Fruit fly (Drosophila melanogaster) S2 (cell line): ENCODE data around the gene CG17350.

Experiments
- CG8478 ChIP-seq: fragments of >200 bp; optimal IDR thresholded peaks from 2 replicates; lab custom pipeline; 2018
- CTCF ChIP-seq, 2 experiments: fragments of >200 bp; optimal IDR thresholded peaks; 2 replicates each; lab custom pipeline; 2018

CG17350 gene

DNA sequence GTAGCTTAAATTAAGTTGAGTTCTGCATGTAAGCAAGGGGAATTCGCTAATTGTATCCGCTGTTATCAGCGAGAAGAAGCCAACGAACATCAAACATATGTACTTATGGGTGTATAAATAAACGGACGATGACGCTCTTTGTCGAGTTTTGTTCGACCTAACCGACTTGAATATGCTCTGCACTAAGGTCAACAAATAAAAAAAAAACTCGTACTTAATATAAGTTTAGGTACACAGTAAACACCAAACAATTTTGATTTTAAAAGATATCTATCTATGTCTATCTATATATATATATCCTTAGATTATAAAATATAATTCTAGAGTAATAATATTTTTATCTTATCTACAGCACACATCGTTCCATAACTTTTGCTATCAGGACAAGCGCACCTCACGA is 16.1 kb upstream of the CG17350 start:
- TF ChIP-seq CG8478 (lab: Kevin White, UChicago) (no peak), CTCF (optimal IDR thresholded peaks at IDR 0.05; lab: Kevin White, UChicago) (no peak)

DNA sequence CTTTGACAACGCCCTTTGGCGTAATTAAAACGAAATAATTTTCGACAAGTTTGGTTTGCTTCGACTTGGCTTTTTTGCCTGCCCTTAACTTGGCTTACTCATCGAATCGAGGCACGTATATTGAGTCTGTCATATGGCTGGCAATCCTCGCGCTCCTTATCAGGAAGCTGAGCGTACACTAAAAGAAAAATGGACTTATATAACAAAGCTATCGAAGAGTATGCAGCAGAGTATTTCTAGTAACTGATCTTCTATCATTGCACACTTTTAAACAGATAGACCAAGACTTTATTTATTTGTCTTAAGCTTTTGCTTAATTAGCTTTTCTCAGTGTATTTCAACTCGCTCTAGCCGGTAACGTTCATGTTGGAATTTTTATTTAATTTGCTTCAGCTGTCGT is 14.4 kb upstream of the CG17350 start:
- TF ChIP-seq CTCF (optimal IDR thresholded peaks at IDR 0.05; lab: Kevin White, UChicago) (no peak), CG8478 (lab: Kevin White, UChicago) (no peak)

DNA sequence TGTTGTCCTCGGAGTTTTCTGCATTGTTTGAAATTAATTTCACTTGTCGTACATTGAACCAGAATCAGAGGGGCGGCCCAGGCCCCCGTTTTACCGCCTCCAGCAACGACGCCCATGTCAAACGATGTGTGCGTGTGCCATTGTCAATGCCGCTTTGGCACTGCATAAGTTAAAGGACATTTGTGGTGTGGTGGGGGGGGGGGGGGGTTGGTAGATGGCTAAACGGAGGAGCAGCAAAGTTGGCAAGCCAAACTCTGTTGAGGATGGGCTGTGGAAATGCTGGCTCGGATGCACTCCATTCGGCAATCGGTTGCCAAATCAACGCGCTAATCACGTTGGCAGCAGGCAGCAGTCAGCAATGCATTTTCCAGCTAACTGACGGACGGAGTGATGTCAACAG is 14.0 kb upstream of the CG17350 start:
- TF ChIP-seq CTCF (optimal IDR thresholded peaks at IDR 0.05; lab: Kevin White, UChicago) (no peak), CG8478 (lab: Kevin White, UChicago) (no peak)

DNA sequence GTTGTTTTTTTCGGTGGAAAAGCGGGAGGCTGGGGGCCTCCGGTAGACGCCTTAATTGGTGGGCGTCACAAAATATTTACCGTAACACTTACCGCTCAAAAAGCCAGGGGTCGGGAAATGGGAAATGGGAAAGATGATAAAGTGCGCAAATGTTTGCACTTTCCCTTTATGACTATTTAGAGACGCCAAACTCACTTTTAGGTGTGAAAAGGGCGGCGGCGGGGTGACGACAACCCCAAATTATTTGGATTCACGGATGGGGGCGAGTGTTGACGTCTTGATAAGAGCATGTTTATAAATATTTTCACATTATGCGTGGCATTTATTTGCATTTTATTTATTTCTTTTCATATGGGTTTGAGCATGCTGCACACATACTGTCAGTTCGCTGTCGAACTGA is 10.7 kb upstream of the CG17350 start, which contains the start of gene CG17349:
TSS of gene CG17349 (plus strand) at position 400 of the 400 bp plus-strand sequence.
- no peak for TF ChIP-seq CTCF (optimal IDR thresholded peaks at IDR 0.05; lab: Kevin White, UChicago)
- TF ChIP-seq CG8478 (lab: Kevin White, UChicago) = no peak

DNA sequence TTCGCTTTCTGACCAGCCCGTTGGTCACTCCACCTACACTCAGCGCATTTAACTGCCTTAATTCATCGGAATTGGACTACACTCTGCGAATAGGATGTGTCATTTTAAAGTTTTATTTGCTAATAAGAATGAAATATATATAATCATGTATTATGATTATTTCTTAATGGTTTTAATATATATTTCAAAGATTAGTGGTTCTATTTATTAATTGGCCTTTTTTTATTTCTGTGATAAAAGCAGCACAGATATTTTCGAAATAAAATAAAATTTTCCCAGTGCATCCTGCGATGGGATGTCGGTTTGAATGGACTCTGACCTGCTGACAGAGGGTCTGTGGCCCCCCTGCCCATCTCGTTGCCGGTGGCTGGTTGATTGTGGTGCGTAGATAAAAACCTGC is 6.9 kb upstream of the CG17350 start:
- TF ChIP-seq CTCF (optimal IDR thresholded peaks at IDR 0.05; lab: Kevin White, UChicago) (no peak), CG8478 (lab: Kevin White, UChicago) (no peak)

DNA sequence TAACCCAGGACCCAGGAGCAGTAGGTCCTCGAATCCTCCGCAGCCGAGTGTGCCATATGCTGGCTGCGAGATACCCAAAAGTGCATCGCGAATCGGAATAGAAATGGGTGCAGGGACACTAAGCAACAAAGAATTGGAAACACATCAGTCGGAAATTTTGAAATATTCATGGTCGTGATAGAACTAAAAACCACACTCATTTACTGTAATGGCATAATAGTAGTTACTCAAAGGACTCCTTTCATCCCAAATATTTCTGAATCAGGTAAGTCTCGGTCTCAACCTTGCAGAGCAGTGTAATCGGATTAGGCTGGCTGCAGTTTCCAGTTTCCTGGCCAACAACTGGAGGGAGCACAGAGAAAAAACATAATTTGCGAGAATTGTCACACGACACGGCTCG is 4.6 kb upstream of the CG17350 start:
- TF ChIP-seq CTCF (optimal IDR thresholded peaks at IDR 0.05; lab: Kevin White, UChicago) (no peak), CG8478 (lab: Kevin White, UChicago) (no peak)

DNA sequence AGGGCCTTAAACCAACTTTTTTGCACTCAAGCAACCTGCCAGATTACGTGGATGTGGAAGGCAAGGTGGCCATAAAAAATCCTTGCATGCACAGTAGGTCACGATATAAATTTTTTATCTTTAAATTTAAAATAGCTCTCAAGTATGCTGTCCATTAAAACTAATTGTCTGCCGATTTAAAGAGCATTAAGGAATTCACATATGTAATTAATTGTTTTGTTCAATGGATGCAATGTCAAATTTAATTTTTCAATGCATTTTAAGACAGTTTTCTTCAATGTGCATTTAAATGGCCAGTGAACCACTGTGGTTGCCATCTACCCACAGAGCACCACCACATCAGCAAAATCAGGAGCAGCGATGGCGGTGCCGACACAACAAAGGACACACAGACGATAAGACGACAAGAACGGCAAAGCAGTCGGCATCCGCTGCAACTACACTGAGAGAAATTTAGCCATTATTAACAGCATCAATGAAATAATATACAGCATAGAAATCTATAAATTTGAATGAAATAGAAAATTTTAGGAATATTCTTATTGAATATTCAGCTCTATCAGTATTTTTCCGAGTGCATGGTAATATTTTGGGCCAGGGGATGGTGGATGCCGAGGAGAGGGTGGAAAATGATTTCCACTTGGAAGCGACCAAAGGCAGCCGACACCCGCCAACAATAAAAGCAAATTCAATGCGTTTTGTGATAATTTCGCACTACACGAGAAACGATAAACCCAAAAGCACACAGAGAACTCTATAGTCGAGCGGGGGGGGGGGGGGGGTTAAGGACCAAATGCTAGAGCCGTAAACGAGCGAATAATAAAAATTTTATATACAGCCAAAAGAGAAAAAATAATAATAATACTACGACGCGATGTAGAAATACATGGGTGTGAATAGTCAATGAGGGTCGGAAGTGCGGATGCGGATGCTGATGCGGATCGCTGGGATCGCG is 3.3 kb upstream of the CG17350 start:
- TF ChIP-seq CG8478 (lab: Kevin White, UChicago) = no peak
- TF ChIP-seq CTCF (optimal IDR thresholded peaks at IDR 0.05; lab: Kevin White, UChicago) = no peak

DNA sequence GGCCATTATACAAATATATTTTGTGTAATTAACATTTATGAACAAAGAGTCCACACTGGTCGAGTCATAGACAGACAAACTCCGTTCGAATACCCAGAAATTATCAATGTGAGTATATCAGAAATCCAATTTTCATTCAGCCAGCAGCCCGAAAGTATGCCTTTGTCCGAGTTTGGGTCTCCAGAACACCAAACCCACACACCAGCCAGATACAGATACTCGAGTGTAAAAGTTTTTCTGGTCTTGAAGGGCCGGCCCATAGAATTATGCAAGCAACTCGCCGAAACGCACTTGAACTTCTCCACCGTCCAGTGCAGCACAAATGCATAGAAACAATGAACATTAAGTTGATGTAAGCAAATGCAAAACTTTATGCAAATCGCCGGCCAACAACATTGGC is 2.1 kb upstream of the CG17350 start:
- TF ChIP-seq CTCF (optimal IDR thresholded peaks at IDR 0.05; lab: Kevin White, UChicago) (peak; percentile 6 to 45), CG8478 (lab: Kevin White, UChicago) (no peak)

DNA sequence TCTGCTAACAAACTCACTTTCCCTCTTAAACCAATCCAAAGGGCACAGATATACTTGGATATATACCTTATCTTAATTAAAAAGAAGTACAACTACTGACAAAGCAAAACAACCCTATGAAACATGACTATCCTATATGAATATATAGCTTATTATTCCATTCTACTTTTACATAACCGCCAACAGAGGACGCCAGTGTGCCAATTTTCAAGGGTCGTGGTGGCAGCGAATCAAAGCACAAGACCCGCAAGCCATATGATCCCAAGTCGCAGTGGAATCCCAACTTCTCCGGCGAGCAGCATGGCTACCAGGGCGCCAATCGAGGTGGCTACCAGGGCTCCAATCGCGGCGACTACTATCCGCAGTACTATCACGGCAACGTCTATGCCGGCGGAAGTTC is 1.6 kb downstream of the CG17350 start:
- TF ChIP-seq CG8478 (lab: Kevin White, UChicago) = no peak
- TF ChIP-seq CTCF (optimal IDR thresholded peaks at IDR 0.05; lab: Kevin White, UChicago) = peak; percentile 59 to 67

DNA sequence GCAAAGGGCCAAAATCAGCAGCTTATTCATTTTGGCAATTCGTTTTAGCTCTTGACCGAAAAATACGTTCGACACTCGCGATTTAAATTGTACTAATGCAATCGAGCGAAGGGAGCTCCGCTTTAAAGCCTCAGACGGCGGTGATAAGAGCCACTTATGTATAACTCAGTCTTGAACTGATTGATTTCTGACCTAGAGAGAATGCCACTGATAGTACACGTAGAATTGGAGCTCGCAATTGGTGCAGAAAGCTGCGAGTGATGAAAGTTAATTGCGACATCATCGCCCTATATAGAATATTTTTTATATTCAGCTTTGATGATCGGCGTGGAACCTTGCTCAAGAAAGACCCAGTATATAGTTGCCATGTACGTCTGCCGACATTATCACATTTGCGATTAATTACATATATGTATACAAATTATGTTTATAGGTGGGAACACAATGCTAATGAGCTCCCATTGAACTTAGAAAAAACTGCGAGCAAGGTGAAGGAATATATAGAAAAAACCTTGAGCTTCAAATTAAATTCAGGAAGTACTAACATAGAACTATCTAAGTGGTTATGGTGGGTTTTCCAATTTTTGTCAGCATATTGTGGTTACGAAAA is 5.5 kb downstream of the CG17350 start, which contains the start of gene fon:
TSS of gene fon (minus strand) at position 100 of the 610 bp plus-strand sequence.
- TF ChIP-seq CG8478 (lab: Kevin White, UChicago) (no peak), CTCF (optimal IDR thresholded peaks at IDR 0.05; lab: Kevin White, UChicago) (no peak)

DNA sequence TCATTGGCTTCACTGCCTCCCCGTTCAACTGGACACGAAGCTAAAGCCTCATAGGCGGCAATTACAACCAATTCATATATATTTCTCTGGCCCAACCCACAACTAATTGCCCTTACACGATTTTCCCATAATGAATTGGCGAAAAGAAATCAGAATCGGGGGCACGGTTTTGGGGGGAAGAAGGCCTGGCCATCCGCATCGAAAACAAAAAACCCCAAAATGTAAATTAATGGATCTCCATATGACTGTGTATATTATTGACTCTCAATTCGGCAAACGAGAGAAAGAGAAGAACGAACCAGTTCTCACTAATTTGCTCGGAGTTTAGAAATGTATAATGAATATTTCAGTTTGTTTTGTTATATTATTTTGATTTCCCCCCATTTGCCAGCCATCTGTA is 8.2 kb downstream of the CG17350 start:
- no peak for TF ChIP-seq CG8478 (lab: Kevin White, UChicago)
- no peak for TF ChIP-seq CTCF (optimal IDR thresholded peaks at IDR 0.05; lab: Kevin White, UChicago)

DNA sequence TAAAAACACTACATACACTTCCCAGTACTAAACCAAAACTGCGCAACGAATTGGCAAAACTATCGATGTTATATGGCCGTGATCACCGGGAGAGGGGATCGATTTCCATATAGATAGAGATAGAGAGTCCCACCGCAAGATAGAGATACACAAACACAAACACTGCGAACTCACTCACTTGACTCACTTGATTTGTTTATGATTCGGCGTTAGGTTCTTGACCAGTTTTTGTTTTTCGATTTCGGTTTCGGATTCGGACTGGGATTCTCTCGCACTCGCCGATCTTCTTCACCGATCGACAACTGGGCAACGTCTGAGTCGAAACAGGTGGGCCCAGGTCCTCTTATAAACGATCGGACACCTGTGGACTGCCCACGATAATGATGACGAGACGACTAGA is 9.0 kb downstream of the CG17350 start, which contains the start of gene CG17549:
TSS of gene CG17549 (minus strand) at position 327 of the 400 bp plus-strand sequence.
- TF ChIP-seq CG8478 (lab: Kevin White, UChicago) (no peak), CTCF (optimal IDR thresholded peaks at IDR 0.05; lab: Kevin White, UChicago) (no peak)

DNA sequence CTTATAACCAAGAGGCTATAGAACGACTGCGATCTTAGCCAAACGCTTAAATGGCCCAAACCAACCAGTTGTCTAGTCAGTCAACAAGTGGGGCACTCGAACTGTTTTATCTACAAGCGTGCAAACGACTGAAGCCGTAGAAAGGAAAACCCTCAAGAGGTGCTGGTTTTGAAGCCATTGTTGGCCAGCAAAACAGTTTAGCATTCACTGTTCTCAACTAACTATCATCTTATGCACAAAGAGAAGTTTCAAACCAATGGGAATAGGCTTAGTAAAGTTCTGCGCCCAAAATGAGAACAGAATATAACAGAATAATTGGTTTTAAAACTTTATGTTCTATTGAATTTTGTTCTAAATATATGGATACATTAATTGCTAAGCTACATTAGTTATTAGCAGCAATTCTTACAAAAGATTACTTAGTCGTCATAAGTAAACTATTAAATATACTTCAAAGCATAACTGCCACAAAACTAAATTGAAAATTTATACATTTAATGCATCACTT is 13.0 kb downstream of the CG17350 start, which contains the start of gene CG31798:
TSS of gene CG31798 (plus strand) at position 458 of the 508 bp plus-strand sequence.
- peak; percentile 54 to 75 for TF ChIP-seq CTCF (optimal IDR thresholded peaks at IDR 0.05; lab: Kevin White, UChicago)
- no peak for TF ChIP-seq CG8478 (lab: Kevin White, UChicago)

DNA sequence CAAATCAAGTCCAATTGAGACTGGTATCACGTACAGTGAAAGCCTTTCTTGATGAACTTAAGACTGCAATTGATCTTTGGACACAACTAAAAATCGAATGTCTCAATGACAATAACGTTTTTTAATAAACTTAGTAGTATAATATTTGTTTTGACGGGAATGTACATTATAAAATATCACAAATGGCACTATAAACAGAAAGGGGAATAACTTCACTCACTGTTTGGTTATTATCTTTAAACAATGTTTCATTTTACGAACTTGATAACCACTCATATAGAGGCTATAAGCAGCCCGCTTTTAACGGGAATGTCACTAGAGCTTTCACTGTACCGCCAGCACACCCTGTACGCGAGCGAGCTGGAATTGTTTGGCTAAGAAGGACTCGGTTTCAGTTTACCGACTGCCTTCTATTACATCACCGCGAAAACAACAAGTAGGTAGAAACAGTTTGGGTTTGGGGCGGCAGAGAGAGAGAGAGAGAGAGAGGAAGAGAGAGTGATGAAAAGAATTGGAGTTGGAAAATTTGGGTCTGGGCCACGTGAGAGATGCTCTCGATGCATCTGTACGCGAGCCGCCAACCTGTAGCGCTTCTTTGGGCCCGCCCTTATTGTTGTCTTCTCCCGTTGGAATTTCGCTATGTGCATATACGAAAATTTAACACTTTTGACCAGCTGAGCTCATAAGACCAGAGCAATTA is 17.0 kb downstream of the CG17350 start:
- TF ChIP-seq CG8478 (lab: Kevin White, UChicago) (no peak), CTCF (optimal IDR thresholded peaks at IDR 0.05; lab: Kevin White, UChicago) (no peak)
